Worm (Caenorhabditis elegans) whole organism, L4 larva: ENCODE measurements around the gene mnr-1.
"Not testable (repeated sequence)": the region's sequence is repeated elsewhere in the genome, so short reads cannot be mapped to it uniquely, and the experiment has no call there.

Source experiments
- F10B5.3 ChIP-seq: sonication (generic microtip); optimal IDR thresholded peaks from 2 replicates; lab custom pipeline; 2016; ENCODE audit warnings: mild to moderate bottlenecking, missing genetic modification characterization, missing compliant biosample characterization
- aly-2 ChIP-seq: sonication (generic microtip); optimal IDR thresholded peaks from 2 replicates; lab custom pipeline; 2018; ENCODE audit warnings: missing biosample characterization, missing genetic modification characterization
- attf-4 ChIP-seq: sonication (generic microtip); optimal IDR thresholded peaks from 3 replicates; lab custom pipeline; 2017; ENCODE audit warnings: missing biosample characterization, missing genetic modification characterization
- daf-19 ChIP-seq: fragments of 200-800 bp; sonication (Bioruptor generic); conservative IDR thresholded peaks from 2 replicates; pipeline ENCODE4 v1.3.6; 2022; ENCODE audit warnings: missing genetic modification characterization, missing compliant biosample characterization
- dpl-1 ChIP-seq: fragments of 150-350 bp; optimal IDR thresholded peaks from 2 replicates; lab custom pipeline; 2014; ENCODE audit warnings: missing biosample characterization, missing genetic modification reagents, missing genetic modification characterization
- hmg-1.1 ChIP-seq: fragments of 200-800 bp; sonication (Bioruptor generic); IDR thresholded peaks from 2 replicates; pipeline ENCODE4 v1.3.6; 2022; ENCODE audit warnings: missing genetic modification reagents, missing genetic modification characterization, missing compliant biosample characterization
- lin-13 ChIP-seq: fragments of 150-350 bp; optimal IDR thresholded peaks from 2 replicates; lab custom pipeline; 2014; ENCODE audit warnings: missing biosample characterization, missing genetic modification reagents, missing genetic modification characterization
- nhr-77 ChIP-seq: fragments of 150-350 bp; optimal IDR thresholded peaks from 2 replicates; lab custom pipeline; 2014; ENCODE audit warnings: missing biosample characterization, missing genetic modification characterization
- pqm-1 ChIP-seq: sonication (generic microtip); optimal IDR thresholded peaks from 2 replicates; lab custom pipeline; 2017; ENCODE audit warnings: missing biosample characterization, missing genetic modification characterization
- unc-62 ChIP-seq, 3 experiments: fragments of 150-350 bp in 1 of 3; sonication (generic microtip); optimal IDR thresholded peaks in 2 of 3; peaks in 1 of 3; 1 replicate in 1 of 3; 2 replicates in 2 of 3; lab custom pipeline; 2014 to 2017; ENCODE audit warnings: missing biosample characterization in 3 of 3, missing genetic modification characterization in 3 of 3, missing genetic modification reagents in 3 of 3, missing genotype in 1 of 3
- ztf-11 ChIP-seq: fragments of 150-350 bp; optimal IDR thresholded peaks from 2 replicates; lab custom pipeline; 2014; ENCODE audit warnings: missing biosample characterization, missing genetic modification characterization

DNA sequence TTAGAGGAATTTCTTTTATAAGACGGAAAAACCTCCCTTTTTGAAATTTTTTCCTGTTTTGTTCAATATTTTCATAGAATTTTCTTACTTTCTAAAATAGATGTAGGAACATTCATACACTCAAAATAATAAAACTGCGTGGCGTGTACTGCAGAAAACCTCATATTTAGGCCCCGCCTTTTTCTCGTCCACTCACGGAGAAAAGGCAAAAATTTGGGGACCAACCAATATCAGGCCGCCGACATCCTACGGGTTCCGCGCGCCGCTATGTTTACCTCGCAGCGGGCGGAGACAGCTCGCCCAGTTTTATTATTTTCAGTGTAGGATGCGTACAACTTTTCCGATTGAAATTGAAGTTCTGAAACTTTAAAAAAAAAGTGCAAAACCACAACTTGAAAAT is 44.4 kb downstream of the mnr-1 start:
- TF ChIP-seq aly-2; F10B5.3 (tag; lab: Kevin White, UChicago); pqm-1; nhr-77 (tag; lab: Kevin White, UChicago); dpl-1 (GFP tag; lab: Kevin White, UChicago); unc-62 (GFP tag; optimal IDR thresholded peaks at IDR 0.05 in 1 of 2; lab: Kevin White, UChicago); unc-62 (tag; optimal IDR thresholded peaks at IDR 0.05; lab: Kevin White, UChicago); lin-13 (GFP tag; lab: Kevin White, UChicago); attf-4; daf-19 (GFP tag; lab: Robert Waterston, UW); ztf-11; hmg-1.1 (GFP tag; lab: Robert Waterston, UW): not testable (repeated sequence)
